Fruit fly (Drosophila melanogaster): ENCODE measurements around the gene Vm26Ab.

DNA sequence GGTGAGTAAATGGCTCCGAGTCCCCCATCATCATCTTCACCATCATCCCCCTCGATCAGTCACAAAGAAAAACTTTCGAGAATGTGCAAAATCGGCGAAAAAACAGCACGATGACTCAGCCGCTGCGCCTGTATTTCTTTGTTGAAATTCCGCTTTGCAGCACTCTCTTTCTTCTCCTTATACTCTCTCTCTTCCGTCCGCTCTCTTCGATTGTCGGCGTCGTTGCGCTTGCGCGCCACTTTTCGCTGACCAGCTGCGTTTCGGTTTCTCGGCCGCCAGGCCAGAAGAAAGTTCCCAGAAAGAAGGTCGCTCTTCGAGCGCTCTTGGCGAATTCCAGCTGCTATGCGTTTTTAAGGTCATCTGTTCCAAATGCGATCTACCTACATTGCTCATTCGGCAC, 26.4 kb downstream of the Vm26Ab start:
- TF ChIP-seq Myc (optimal IDR thresholded peaks at IDR 0.05), result no peak
- no peak for TF ChIP-seq Sin3A (optimal IDR thresholded peaks at IDR 0.05)
- TF ChIP-seq ttk (optimal IDR thresholded peaks at IDR 0.05), result no peak

All from Kc167 (cell line).